Worm (Caenorhabditis elegans): ENCODE results near the gene C05C10.3.

ce11 chrII:9898744-9899143, 37.9 kb downstream of the C05C10.3 start:
- TF ChIP-seq tab-1 (GFP tag; IDR thresholded peaks at IDR 0.05) (no peak), flt-1 (GFP tag; IDR thresholded peaks at IDR 0.05) (no peak)

Measured in whole organism, midembryonic.